Worm (Caenorhabditis elegans): Measurements from ENCODE around the gene oxi-1.

- no peak for TF ChIP-seq pes-1 (GFP tag; IDR thresholded peaks at IDR 0.05)
- TF ChIP-seq hnd-1 (tag; optimal IDR thresholded peaks at IDR 0.05) = no peak
- no peak for TF ChIP-seq ama-1 (optimal IDR thresholded peaks at IDR 0.05)
Observed at ce11 chrIII:10861375-10861774, 3.3 kb downstream of the oxi-1 start.

All from whole organism, early embryonic.